Fruit fly (Drosophila melanogaster): ENCODE data around the gene GstD2.

GstD2 gene

DNA sequence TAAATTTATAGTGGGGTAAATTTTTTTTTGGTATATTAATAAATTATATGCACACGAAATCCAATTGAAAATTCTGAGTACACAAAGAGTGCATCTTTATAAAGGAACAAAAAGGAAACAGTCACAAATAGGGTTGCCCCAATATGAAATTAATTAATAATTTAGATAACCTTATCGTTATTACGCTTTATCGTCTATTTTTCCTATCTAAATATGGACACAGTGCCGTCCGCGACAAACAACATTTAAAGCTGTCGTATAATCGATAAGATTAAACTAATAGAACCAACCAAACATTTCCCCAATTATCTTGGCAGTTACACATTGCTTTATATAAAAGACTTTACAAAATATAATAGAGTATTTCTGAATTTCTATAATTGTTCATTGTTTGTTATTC lies 26.3 kb downstream of the GstD2 start (continued):
- TF ChIP-seq Myb (GFP tag; optimal IDR thresholded peaks at IDR 0.05) (no peak), CG8478 (optimal IDR thresholded peaks at IDR 0.05) (no peak), Elba2 (GFP tag; optimal IDR thresholded peaks at IDR 0.05) (no peak), tll (GFP tag; optimal IDR thresholded peaks at IDR 0.05) (no peak), CG4854 (GFP tag; optimal IDR thresholded peaks at IDR 0.05) (no peak), luna (GFP tag; optimal IDR thresholded peaks at IDR 0.05) (no peak)

DNA sequence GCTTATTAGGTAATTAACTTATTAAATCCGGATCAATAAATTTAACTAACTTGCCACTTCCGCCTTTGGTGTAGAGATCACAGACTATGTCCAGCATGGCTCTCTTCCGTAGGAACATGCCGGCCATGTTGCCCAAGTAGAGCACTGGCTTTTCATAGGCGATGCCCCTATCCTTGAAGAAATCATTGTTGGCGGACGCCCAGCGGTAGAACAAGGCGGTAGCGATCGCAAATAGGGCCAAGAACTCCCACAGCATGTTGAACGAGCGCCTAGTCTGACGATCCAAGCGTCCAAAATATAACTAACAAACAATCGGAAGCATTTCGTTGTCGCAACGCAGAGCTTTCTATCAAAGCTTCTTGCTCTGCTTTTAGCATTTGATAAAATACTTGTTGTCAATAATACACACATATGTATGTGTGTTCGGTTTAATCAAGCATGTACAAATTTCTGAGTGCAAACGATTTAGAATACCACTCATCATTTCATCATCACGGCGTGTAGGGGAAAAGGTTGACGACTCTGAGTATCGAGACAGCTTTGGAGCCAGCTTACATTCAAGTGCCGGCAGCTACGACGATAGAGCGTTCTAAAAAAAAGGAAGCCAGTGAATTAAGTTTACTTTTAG lies 27.0 kb downstream of the GstD2 start, which contains the start of gene Cyp9f3:
Gene Cyp9f3, minus strand, starts transcription at position 310 of the 628 bp plus-strand sequence.
- peak; percentile 63 for TF ChIP-seq CG10274 (GFP tag; optimal IDR thresholded peaks at IDR 0.05)
- TF ChIP-seq MTF-1 (GFP tag; optimal IDR thresholded peaks at IDR 0.05; ENCODE audit: borderline replicate concordance), result peak; percentile 22
- TF ChIP-seq lab (GFP tag; optimal IDR thresholded peaks at IDR 0.05), result peak; percentile 25
- TF ChIP-seq Ets65A (GFP tag), result peak; percentile 50
- TF ChIP-seq sug (tag; optimal IDR thresholded peaks at IDR 0.05), result peak; percentile 2
- no peak for TF ChIP-seq CG9876 (GFP tag; optimal IDR thresholded peaks at IDR 0.05)
- peak; percentile 43 for TF ChIP-seq chm (GFP tag; IDR thresholded peaks at IDR 0.05)
- 0 out of 2 replicates have a peak, but pooled peaks have one; percentile 9 for TF ChIP-seq CG32767 (GFP tag; IDR thresholded peaks at IDR 0.05)
- TF ChIP-seq dpn (GFP tag; optimal IDR thresholded peaks at IDR 0.05), result no peak
- TF ChIP-seq CG5180 (GFP tag; optimal IDR thresholded peaks at IDR 0.05), result no peak
- peak; percentile 9 for TF ChIP-seq CG18011 (GFP tag; optimal IDR thresholded peaks at IDR 0.05)
- 0 out of 2 replicates have a peak, but pooled peaks have one; percentile 10 for TF ChIP-seq Dref (GFP tag; IDR thresholded peaks at IDR 0.05)
- TF ChIP-seq exex (tag; optimal IDR thresholded peaks at IDR 0.05), result peak; percentile 53
- TF ChIP-seq CG10543 (GFP tag; optimal IDR thresholded peaks at IDR 0.05), result peak; percentile 79
- no peak for TF ChIP-seq bcd (GFP tag; optimal IDR thresholded peaks at IDR 0.05)
- peak; percentile 3 for TF ChIP-seq CG15514 (GFP tag; optimal IDR thresholded peaks at IDR 0.05)
- no peak for TF ChIP-seq CG12942 (GFP tag; optimal IDR thresholded peaks at IDR 0.05)
- 0 out of 2 replicates have a peak, but pooled peaks have one; percentile 9 for TF ChIP-seq bbx (GFP tag; IDR thresholded peaks at IDR 0.05; ENCODE audit: partially characterized antibody)
- TF ChIP-seq mirr (GFP tag; optimal IDR thresholded peaks at IDR 0.05), result peak; percentile 69
- 0 out of 3 replicates have a peak, but pooled peaks have one; percentile 22 for TF ChIP-seq dysf (GFP tag; IDR thresholded peaks at IDR 0.05)
- no peak for TF ChIP-seq CG43689 (GFP tag; IDR thresholded peaks at IDR 0.05)
- no peak for TF ChIP-seq wdn (GFP tag; IDR thresholded peaks at IDR 0.05)
- peak; percentile 13 for TF ChIP-seq HmgZ (tag; optimal IDR thresholded peaks at IDR 0.05)
- TF ChIP-seq CG17328 (GFP tag; IDR thresholded peaks at IDR 0.05), result no peak
- peak; percentile 40 for TF ChIP-seq cg (GFP tag; optimal IDR thresholded peaks at IDR 0.05)
- peak; percentile 88 for TF ChIP-seq z (GFP tag; IDR thresholded peaks at IDR 0.05)
- no peak for TF ChIP-seq Optix (GFP tag; IDR thresholded peaks at IDR 0.05)
- TF ChIP-seq CG8281 (tag; optimal IDR thresholded peaks at IDR 0.05), result peak; percentile 8
- peak; percentile 54 for TF ChIP-seq Jarid2 (GFP tag; optimal IDR thresholded peaks at IDR 0.05)
- TF ChIP-seq CG12071 (GFP tag; optimal IDR thresholded peaks at IDR 0.05), result peak; percentile 19
- peak; percentile 46; the same call in 1 of the 2 replicates for TF ChIP-seq CG42726 (GFP tag; IDR thresholded peaks at IDR 0.05; ENCODE audit: partially characterized antibody)
- peak in 1 of 2 experiments; percentile 17 for TF ChIP-seq Pdp1 (GFP tag; optimal IDR thresholded peaks at IDR 0.05)
- peak; percentile 75 for TF ChIP-seq ftz-f1 (GFP tag; optimal IDR thresholded peaks at IDR 0.05)
- TF ChIP-seq gro (GFP tag; optimal IDR thresholded peaks at IDR 0.05), result peak; percentile 14
- TF ChIP-seq CG3838 (GFP tag; optimal IDR thresholded peaks at IDR 0.05), result peak; percentile 10
- peak; percentile 25; the same call in 1 of the 2 replicates for TF ChIP-seq CG13287 (GFP tag; IDR thresholded peaks at IDR 0.05; ENCODE audit: partially characterized antibody)
- no peak for TF ChIP-seq CG33213 (GFP tag; optimal IDR thresholded peaks at IDR 0.05)
- TF ChIP-seq amos (GFP tag; IDR thresholded peaks at IDR 0.05; ENCODE audit: partially characterized antibody), result peak; percentile 33; the same call in 1 of the 2 replicates
- no peak for TF ChIP-seq jumu (GFP tag; optimal IDR thresholded peaks at IDR 0.05)
- no peak for TF ChIP-seq CG3995 (GFP tag; optimal IDR thresholded peaks at IDR 0.05)
- TF ChIP-seq nerfin-2 (GFP tag; IDR thresholded peaks at IDR 0.05; ENCODE audit: partially characterized antibody), result 0 out of 2 replicates have a peak, but pooled peaks have one; percentile 20

Measured in whole organism, embryonic.